Fruit fly (Drosophila melanogaster) whole organism, embryonic: ENCODE measurements around the gene Idua.

Experiments
- Bteb2 ChIP-seq: fragments of 200-800 bp; sonication (Bioruptor generic); optimal IDR thresholded peaks from 2 replicates; lab custom pipeline; 2016; ENCODE audit warnings: missing biosample characterization, missing genetic modification characterization
- CG10209 ChIP-seq: fragments of 200-800 bp; sonication (Bioruptor generic); optimal IDR thresholded peaks from 3 replicates; lab custom pipeline; 2017; ENCODE audit warnings: missing biosample characterization, mild to moderate bottlenecking, missing genetic modification characterization, missing genetic modification reagents
- CG11093 ChIP-seq: fragments of 200-800 bp; sonication (Bioruptor generic); IDR thresholded peaks from 3 replicates; pipeline ENCODE4 v1.3.6; 2022; ENCODE audit warnings: missing biosample characterization, missing genetic modification characterization
- CG11504 ChIP-seq: fragments of 200-800 bp; sonication (Bioruptor generic); optimal IDR thresholded peaks from 3 replicates; lab custom pipeline; 2019; ENCODE audit warnings: missing biosample characterization, mild to moderate bottlenecking, missing genetic modification characterization, moderate library complexity
- CG12104 ChIP-seq: fragments of 200-800 bp; sonication (Bioruptor generic); optimal IDR thresholded peaks from 3 replicates; lab custom pipeline; 2016; ENCODE audit warnings: missing biosample characterization, missing genetic modification characterization
- CG13287 ChIP-seq: fragments of 200-800 bp; sonication (Bioruptor generic); IDR thresholded peaks from 2 replicates; pipeline ENCODE4 v1.3.6; 2022; ENCODE audit warnings: missing biosample characterization, missing genetic modification characterization; ENCODE audit not compliant: partially characterized antibody
- CG13894 ChIP-seq: fragments of 200-800 bp; sonication (Bioruptor generic); optimal IDR thresholded peaks from 3 replicates; lab custom pipeline; 2018; ENCODE audit warnings: missing biosample characterization, mild to moderate bottlenecking, missing genetic modification characterization, moderate library complexity
- CG14860 ChIP-seq: fragments of 200-800 bp; sonication (Bioruptor generic); IDR thresholded peaks from 3 replicates; pipeline ENCODE4 v1.3.6; 2022; ENCODE audit warnings: missing biosample characterization, missing genetic modification characterization; ENCODE audit not compliant: partially characterized antibody
- CG1647 ChIP-seq: fragments of 200-800 bp; sonication (Bioruptor generic); optimal IDR thresholded peaks from 3 replicates; lab custom pipeline; 2016; ENCODE audit warnings: missing biosample characterization, missing genetic modification characterization
- CG17359 ChIP-seq: fragments of 200-800 bp; sonication (Bioruptor generic); optimal IDR thresholded peaks from 3 replicates; lab custom pipeline; 2018; ENCODE audit warnings: missing biosample characterization, mild to moderate bottlenecking, missing genetic modification characterization, moderate library complexity
- CG17612 ChIP-seq: fragments of 200-800 bp; sonication (Bioruptor generic); IDR thresholded peaks from 2 replicates; pipeline ENCODE4 v1.3.6; 2022; ENCODE audit warnings: missing biosample characterization, missing genetic modification characterization
- CG2199 ChIP-seq: fragments of 200-800 bp; sonication (Bioruptor generic); IDR thresholded peaks from 3 replicates; pipeline ENCODE4 v1.3.6; 2022; ENCODE audit warnings: missing biosample characterization, missing genetic modification characterization
- CG3065 ChIP-seq: fragments of 200-800 bp; sonication (Bioruptor generic); optimal IDR thresholded peaks from 2 replicates; lab custom pipeline; 2016; ENCODE audit warnings: missing biosample characterization, missing genetic modification characterization
- CG31441 ChIP-seq: fragments of 200-800 bp; sonication (Bioruptor generic); IDR thresholded peaks from 2 replicates; pipeline ENCODE4 v1.3.6; 2022; ENCODE audit warnings: missing biosample characterization, missing genetic modification characterization
- CG42726 ChIP-seq: fragments of 200-800 bp; sonication (Bioruptor generic); IDR thresholded peaks from 2 replicates; pipeline ENCODE4 v1.3.6; 2022; ENCODE audit warnings: missing biosample characterization, missing genetic modification characterization; ENCODE audit not compliant: partially characterized antibody
- CG7987 ChIP-seq: fragments of 200-800 bp; sonication (Bioruptor generic); optimal IDR thresholded peaks from 2 replicates; lab custom pipeline; 2018; ENCODE audit warnings: missing biosample characterization, mild to moderate bottlenecking, missing genetic modification characterization, moderate library complexity
- CG8089 ChIP-seq: fragments of 200-800 bp; sonication (Bioruptor generic); optimal IDR thresholded peaks from 3 replicates; lab custom pipeline; 2016; ENCODE audit warnings: missing biosample characterization, missing genetic modification characterization
- CG8290 ChIP-seq, 3 experiments: fragments of 200-800 bp; sonication (Bioruptor generic); optimal IDR thresholded peaks; 2 replicates each; lab custom pipeline; 2016 to 2019; ENCODE audit warnings: missing biosample characterization in 3 of 3, missing genetic modification characterization in 3 of 3, mild to moderate bottlenecking in 2 of 3, moderate library complexity in 1 of 3
- CG8359 ChIP-seq: fragments of 200-800 bp; sonication (Bioruptor generic); optimal IDR thresholded peaks from 2 replicates; lab custom pipeline; 2017; ENCODE audit warnings: missing biosample characterization, mild to moderate bottlenecking, missing genetic modification characterization, borderline replicate concordance
- CG8388 ChIP-seq: fragments of 200-800 bp; sonication (Bioruptor generic); optimal IDR thresholded peaks from 2 replicates; lab custom pipeline; 2019; ENCODE audit warnings: missing biosample characterization, mild to moderate bottlenecking, missing genetic modification characterization, moderate library complexity
- CG9876 ChIP-seq: fragments of 200-800 bp; sonication (Bioruptor generic); optimal IDR thresholded peaks from 2 replicates; lab custom pipeline; 2016; ENCODE audit warnings: missing biosample characterization, missing genetic modification characterization
- Dad ChIP-seq: fragments of 200-800 bp; sonication (Bioruptor generic); optimal IDR thresholded peaks from 3 replicates; lab custom pipeline; 2016; ENCODE audit warnings: missing biosample characterization, missing genetic modification characterization
- Dbx ChIP-seq: fragments of 200-800 bp; sonication (Bioruptor generic); IDR thresholded peaks from 3 replicates; pipeline ENCODE4 v1.3.6; 2022; ENCODE audit warnings: missing biosample characterization, missing genetic modification characterization
- Fer2 ChIP-seq: fragments of 200-800 bp; sonication (Bioruptor generic); optimal IDR thresholded peaks from 2 replicates; lab custom pipeline; 2018; ENCODE audit warnings: missing biosample characterization, mild to moderate bottlenecking, missing genetic modification characterization, moderate library complexity
- HLH54F ChIP-seq: fragments of 200-800 bp; sonication (Bioruptor generic); optimal IDR thresholded peaks from 3 replicates; lab custom pipeline; 2016; ENCODE audit warnings: missing biosample characterization, missing genetic modification characterization
- HmgD ChIP-seq: fragments of 200-800 bp; sonication (Bioruptor generic); optimal IDR thresholded peaks from 3 replicates; lab custom pipeline; 2016; ENCODE audit warnings: missing biosample characterization, missing genetic modification characterization
- HmgZ ChIP-seq: fragments of 200-800 bp; sonication (Bioruptor generic); optimal IDR thresholded peaks from 2 replicates; lab custom pipeline; 2018; ENCODE audit warnings: missing biosample characterization, mild to moderate bottlenecking, missing genetic modification characterization
- Hsf ChIP-seq: fragments of 200-800 bp; sonication (Bioruptor generic); optimal IDR thresholded peaks from 3 replicates; lab custom pipeline; 2016; ENCODE audit warnings: missing biosample characterization, missing genetic modification characterization
- MTF-1 ChIP-seq: fragments of 200-800 bp; sonication (Bioruptor generic); optimal IDR thresholded peaks from 2 replicates; lab custom pipeline; 2018; ENCODE audit warnings: missing biosample characterization, mild to moderate bottlenecking, missing genetic modification characterization, borderline replicate concordance
- Sry-β ChIP-seq: fragments of 200-800 bp; sonication (Bioruptor generic); optimal IDR thresholded peaks from 2 replicates; lab custom pipeline; 2018; ENCODE audit warnings: missing biosample characterization, mild to moderate bottlenecking, missing genetic modification characterization, moderate library complexity
- TFAM ChIP-seq: fragments of 200-800 bp; sonication (Bioruptor generic); optimal IDR thresholded peaks from 2 replicates; lab custom pipeline; 2017; ENCODE audit warnings: missing biosample characterization, missing genetic modification characterization, inconsistent platforms
- Tbp ChIP-seq: fragments of >200 bp; optimal IDR thresholded peaks from 2 replicates; lab custom pipeline; 2018; ENCODE audit warnings: missing biosample characterization, missing genetic modification characterization
- Usf ChIP-seq: fragments of 200-800 bp; sonication (Bioruptor generic); optimal IDR thresholded peaks from 2 replicates; lab custom pipeline; 2017; ENCODE audit warnings: missing genotype, missing biosample characterization, missing genetic modification characterization
- br ChIP-seq: fragments of >200 bp; optimal IDR thresholded peaks from 2 replicates; lab custom pipeline; 2017
- cad ChIP-seq: fragments of >200 bp; optimal IDR thresholded peaks from 2 replicates; lab custom pipeline; 2017; ENCODE audit warnings: missing biosample characterization, missing genetic modification characterization
- cwo ChIP-seq: fragments of 200-800 bp; sonication (Bioruptor generic); optimal IDR thresholded peaks from 3 replicates; lab custom pipeline; 2017; ENCODE audit warnings: missing biosample characterization, missing genetic modification characterization, mild to moderate bottlenecking, moderate library complexity, missing genetic modification reagents
- dan ChIP-seq: fragments of 200-800 bp; sonication (Bioruptor generic); IDR thresholded peaks from 2 replicates; pipeline ENCODE4 v1.3.6; 2022; ENCODE audit warnings: missing biosample characterization, missing genetic modification characterization
- emc ChIP-seq: fragments of 200-800 bp; sonication (Bioruptor generic); optimal IDR thresholded peaks from 2 replicates; lab custom pipeline; 2016; ENCODE audit warnings: missing biosample characterization, missing genetic modification characterization
- exex ChIP-seq: fragments of 200-800 bp; sonication (Bioruptor generic); optimal IDR thresholded peaks from 4 replicates; lab custom pipeline; 2018; ENCODE audit warnings: missing biosample characterization, mild to moderate bottlenecking, missing genetic modification characterization, moderate library complexity
- fd3F ChIP-seq: fragments of 200-800 bp; sonication (Bioruptor generic); optimal IDR thresholded peaks from 2 replicates; lab custom pipeline; 2018; ENCODE audit warnings: missing biosample characterization, mild to moderate bottlenecking, missing genetic modification characterization, moderate library complexity
- grau ChIP-seq: fragments of 200-800 bp; optimal IDR thresholded peaks from 3 replicates; lab custom pipeline; 2019; ENCODE audit warnings: missing biosample characterization, mild to moderate bottlenecking, missing genetic modification characterization, moderate library complexity
- kay ChIP-seq: fragments of 200-800 bp; sonication (Bioruptor generic); optimal IDR thresholded peaks from 2 replicates; lab custom pipeline; 2016; ENCODE audit warnings: missing biosample characterization, missing genetic modification characterization
- pzg ChIP-seq: fragments of 200-800 bp; sonication (Bioruptor generic); optimal IDR thresholded peaks from 3 replicates; lab custom pipeline; 2018; ENCODE audit warnings: missing biosample characterization, mild to moderate bottlenecking, missing genetic modification characterization, moderate library complexity
- ro ChIP-seq: fragments of 200-800 bp; sonication (Bioruptor generic); IDR thresholded peaks from 2 replicates; pipeline ENCODE4 v1.3.6; 2022; ENCODE audit warnings: missing biosample characterization, missing genetic modification characterization
- sna ChIP-seq: fragments of 200-800 bp; sonication (Bioruptor generic); IDR thresholded peaks from 2 replicates; pipeline ENCODE4 v1.3.6; 2022; ENCODE audit warnings: missing biosample characterization, missing genetic modification characterization; ENCODE audit not compliant: partially characterized antibody
- sug ChIP-seq: fragments of 200-800 bp; optimal IDR thresholded peaks from 2 replicates; lab custom pipeline; 2019; ENCODE audit warnings: missing biosample characterization, mild to moderate bottlenecking, missing genetic modification characterization, moderate library complexity
- tgo ChIP-seq: fragments of 200-800 bp; sonication (Bioruptor generic); IDR thresholded peaks from 3 replicates; pipeline ENCODE4 v1.3.6; 2022; ENCODE audit warnings: missing biosample characterization, missing genetic modification characterization
- trh ChIP-seq: fragments of 200-800 bp; sonication (Bioruptor generic); optimal IDR thresholded peaks from 2 replicates; lab custom pipeline; 2016; ENCODE audit warnings: missing biosample characterization, missing genetic modification characterization
- usp ChIP-seq: fragments of >200 bp; optimal IDR thresholded peaks from 2 replicates; lab custom pipeline; 2017; ENCODE audit warnings: missing biosample characterization, missing genetic modification characterization
- wor ChIP-seq: fragments of 200-800 bp; sonication (Bioruptor generic); IDR thresholded peaks from 2 replicates; pipeline ENCODE4 v1.3.6; 2022; ENCODE audit warnings: missing biosample characterization, missing genetic modification characterization

Idua gene

dm6 chr2L:11106562-11106962, 6.3 kb downstream of the Idua start, which contains the start of gene Reps (continued):
- TF ChIP-seq TFAM (GFP tag; lab: Kevin White, UChicago) (peak; percentile 91), cad (no peak), CG2199 (GFP tag; lab: Robert Waterston, UW) (peak; percentile 99), MTF-1 (GFP tag; lab: Kevin White, UChicago) (peak; percentile 95), CG14860 (GFP tag; lab: Robert Waterston, UW) (0 out of 3 replicates have a peak, but pooled peaks have one; percentile 43), CG13287 (peak; percentile 81), CG8359 (GFP tag; lab: Kevin White, UChicago) (peak; percentile 94), tgo (GFP tag; lab: Robert Waterston, UW) (peak; percentile 99), fd3F (GFP tag; lab: Kevin White, UChicago) (peak; percentile 97), emc (peak; percentile 93), ro (peak; percentile 99), CG11504 (peak; percentile 97), CG17612 (GFP tag; lab: Robert Waterston, UW) (peak; percentile 97), Hsf (GFP tag; lab: Kevin White, UChicago) (peak; percentile 99), CG31441 (GFP tag; lab: Robert Waterston, UW) (peak; percentile 99), CG11093 (GFP tag; lab: Robert Waterston, UW) (peak; percentile 99), Bteb2 (GFP tag; lab: Kevin White, UChicago) (peak; percentile 97), CG8290 (GFP tag; optimal IDR thresholded peaks at IDR 0.05; lab: Kevin White, UChicago) (peak; percentile 99), CG8290 (tag; optimal IDR thresholded peaks at IDR 0.05; lab: Kevin White, UChicago) (peak; percentile 96), Dbx (peak; percentile 99), CG3065 (GFP tag; lab: Kevin White, UChicago) (peak; percentile 98), HmgD (GFP tag; lab: Kevin White, UChicago) (peak; percentile 96), br (no peak), Tbp (GFP tag; lab: Kevin White, UChicago) (no peak), cwo (GFP tag; lab: Kevin White, UChicago) (peak; percentile 95), CG8388 (GFP tag; lab: Kevin White, UChicago) (peak; percentile 98), CG13894 (peak; percentile 97), CG1647 (peak; percentile 98), HmgZ (tag; lab: Kevin White, UChicago) (peak; percentile 99), trh (GFP tag; lab: Kevin White, UChicago) (peak; percentile 98), CG10209 (GFP tag; lab: Kevin White, UChicago) (peak; percentile 99), Sry-β (GFP tag; lab: Kevin White, UChicago) (peak; percentile 73), dan (GFP tag; lab: Robert Waterston, UW) (peak; percentile 98), kay (GFP tag; lab: Kevin White, UChicago) (peak; percentile 98), CG17359 (tag; lab: Kevin White, UChicago) (peak; percentile 98), CG12104 (GFP tag; lab: Kevin White, UChicago) (peak; percentile 98), CG7987 (peak; percentile 94), exex (tag; lab: Kevin White, UChicago) (peak; percentile 87), Usf (GFP tag; lab: Kevin White, UChicago) (peak; percentile 98), Dad (GFP tag; lab: Kevin White, UChicago) (peak; percentile 98), usp (no peak), pzg (GFP tag; lab: Kevin White, UChicago) (peak; percentile 89), wor (GFP tag; lab: Robert Waterston, UW) (peak; percentile 98), grau (tag; lab: Kevin White, UChicago) (peak; percentile 97), HLH54F (GFP tag; lab: Kevin White, UChicago) (peak; percentile 98), CG8089 (GFP tag; lab: Kevin White, UChicago) (peak; percentile 97), sug (tag; lab: Kevin White, UChicago) (peak; percentile 97), sna (peak; percentile 74; the same call in 1 of the 2 replicates), CG9876 (GFP tag; lab: Kevin White, UChicago) (peak; percentile 96), CG42726 (GFP tag; lab: Robert Waterston, UW) (peak; percentile 69; the same call in 1 of the 2 replicates), Fer2 (tag; lab: Kevin White, UChicago) (peak; percentile 98)
